Worm (Caenorhabditis elegans): ENCODE results near the gene D1054.19.

D1054.19 gene

ce11 chrV:10807862-10808327 is 12.3 kb downstream of the D1054.19 start, which contains the start of gene plrg-1 (continued):
- TF ChIP-seq lin-15B (tag; optimal IDR thresholded peaks at IDR 0.05) (peak; percentile 87), nhr-85 (tag) (peak; percentile 92), snpc-4 (tag; optimal IDR thresholded peaks at IDR 0.05) (peak; percentile 90), nhr-12 (tag; optimal IDR thresholded peaks at IDR 0.05) (no peak), lir-3 (tag; optimal IDR thresholded peaks at IDR 0.05; ENCODE audit: poor library complexity) (peak; percentile 83), irx-1 (tag; optimal IDR thresholded peaks at IDR 0.05) (peak; percentile 75), blmp-1 (tag; optimal IDR thresholded peaks at IDR 0.05) (peak; percentile 74), hpl-2 (GFP tag; optimal IDR thresholded peaks at IDR 0.05) (peak; percentile 43), fkh-4 (tag; optimal IDR thresholded peaks at IDR 0.05; ENCODE audit: borderline replicate concordance) (peak; percentile 45), zag-1 (tag; optimal IDR thresholded peaks at IDR 0.05) (no peak), mdl-1 (tag; optimal IDR thresholded peaks at IDR 0.05) (peak in 1 of 2 experiments; percentile 78), nhr-237 (tag; optimal IDR thresholded peaks at IDR 0.05) (peak; percentile 57), nhr-47 (tag; optimal IDR thresholded peaks at IDR 0.05) (peak; percentile 89), nhr-71 (tag; optimal IDR thresholded peaks at IDR 0.05) (peak; percentile 94), mab-9 (GFP tag; IDR thresholded peaks at IDR 0.05) (peak; percentile 77), C34B4.2 (tag; optimal IDR thresholded peaks at IDR 0.05) (no peak), F16B12.6 (tag; optimal IDR thresholded peaks at IDR 0.05) (peak; percentile 50), nhr-84 (tag; optimal IDR thresholded peaks at IDR 0.05) (no peak), aly-2 (tag; optimal IDR thresholded peaks at IDR 0.05) (peak; percentile 51), ztf-11 (tag; optimal IDR thresholded peaks at IDR 0.05) (peak in 1 of 2 experiments; percentile 77), aha-1 (tag; optimal IDR thresholded peaks at IDR 0.05) (peak; percentile 25), hlh-17 (GFP tag; optimal IDR thresholded peaks at IDR 0.05; ENCODE audit: borderline replicate concordance) (no peak), ets-5 (GFP tag; IDR thresholded peaks at IDR 0.05) (no peak), nhr-76 (tag; optimal IDR thresholded peaks at IDR 0.05) (no peak), sox-4 (tag; optimal IDR thresholded peaks at IDR 0.05) (peak; percentile 38), nhr-77 (tag; optimal IDR thresholded peaks at IDR 0.05) (peak; percentile 69), swsn-7 (tag; optimal IDR thresholded peaks at IDR 0.05) (peak; percentile 91), egl-13 (tag; optimal IDR thresholded peaks at IDR 0.05) (peak; percentile 77), lin-14 (GFP tag; optimal IDR thresholded peaks at IDR 0.05) (peak; percentile 93), alr-1 (tag; optimal IDR thresholded peaks at IDR 0.05; ENCODE audit: borderline replicate concordance) (no peak), lsy-2 (tag; optimal IDR thresholded peaks at IDR 0.05) (peak; percentile 83 to 86), unc-62 (GFP tag; optimal IDR thresholded peaks at IDR 0.05) (no peak)

- TF ChIP-seq ceh-63 (GFP tag; optimal IDR thresholded peaks at IDR 0.05) (no peak), grh-1 (GFP tag; IDR thresholded peaks at IDR 0.05) (no peak), lin-39 (tag; optimal IDR thresholded peaks at IDR 0.05) (no peak), dsc-1 (tag; optimal IDR thresholded peaks at IDR 0.05) (no peak)
Measured at ce11 chrV:10811763-10812162, 16.2 kb downstream of the D1054.19 start, which contains the start of gene C29A12.22. TSS of gene C29A12.22 (plus strand) at chrV:10812063.

ce11 chrV:10813425-10814156 is 18.0 kb downstream of the D1054.19 start, which contains the start of the genes C29A12.1 and lig-1:
TSS of gene C29A12.1 (minus strand) at chrV:10813487.
TSS of gene lig-1 (plus strand) at chrV:10814106.
- no peak for TF ChIP-seq grh-1 (GFP tag; IDR thresholded peaks at IDR 0.05)
- TF ChIP-seq lin-39 (tag; optimal IDR thresholded peaks at IDR 0.05): no peak
- TF ChIP-seq dsc-1 (tag; optimal IDR thresholded peaks at IDR 0.05): no peak
- TF ChIP-seq mdl-1 (tag; optimal IDR thresholded peaks at IDR 0.05): peak in 1 of 2 experiments; percentile 46
- no peak for TF ChIP-seq pag-3 (tag; optimal IDR thresholded peaks at IDR 0.05; ENCODE audit: borderline replicate concordance, insufficient read depth)
- peak; percentile 42 for TF ChIP-seq lin-15B (tag; optimal IDR thresholded peaks at IDR 0.05)
- no peak for TF ChIP-seq aha-1 (tag; optimal IDR thresholded peaks at IDR 0.05)
- peak in 1 of 6 experiments; percentile 22 for TF ChIP-seq elt-3 (tag; optimal IDR thresholded peaks at IDR 0.05)
- no peak for TF ChIP-seq egl-27 (tag; optimal IDR thresholded peaks at IDR 0.05)
- peak; percentile 45 to 88 for TF ChIP-seq lin-35 (GFP tag; optimal IDR thresholded peaks at IDR 0.05)
- TF ChIP-seq nhr-28 (tag; optimal IDR thresholded peaks at IDR 0.05): no peak
- no peak for TF ChIP-seq nhr-19 (GFP tag; conservative IDR thresholded peaks at IDR 0.05)
- no peak for TF ChIP-seq ceh-82 (tag; optimal IDR thresholded peaks at IDR 0.05)
- TF ChIP-seq hlh-4 (tag; optimal IDR thresholded peaks at IDR 0.05): no peak
- peak in 1 of 2 experiments; percentile 53 for TF ChIP-seq lsy-2 (tag; optimal IDR thresholded peaks at IDR 0.05)
- peak; percentile 26 to 73 for TF ChIP-seq efl-1 (optimal IDR thresholded peaks at IDR 0.05)
- peak; percentile 79 to 97 for TF ChIP-seq efl-1 (GFP tag; optimal IDR thresholded peaks at IDR 0.05 in 1 of 2)
- TF ChIP-seq tbx-2 (tag; optimal IDR thresholded peaks at IDR 0.05): no peak
- no peak for TF ChIP-seq nhr-85 (tag)
- no peak for TF ChIP-seq nhr-47 (tag; optimal IDR thresholded peaks at IDR 0.05)
- TF ChIP-seq C34B4.2 (tag; optimal IDR thresholded peaks at IDR 0.05): no peak
- no peak for TF ChIP-seq mab-9 (GFP tag; IDR thresholded peaks at IDR 0.05)

Data from whole organism, L1 larva.